Worm (Caenorhabditis elegans): ENCODE results near the gene zfp-1.

- TF ChIP-seq him-1 (tag; optimal IDR thresholded peaks at IDR 0.05) (peak; percentile 96), W03F9.2 (tag; optimal IDR thresholded peaks at IDR 0.05) (peak; percentile 86), dao-5 (tag; optimal IDR thresholded peaks at IDR 0.05) (peak; percentile 46)
Measured at ce11 chrIII:8795595-8796141, 4.3 kb downstream of the zfp-1 start.
